Fruit fly (Drosophila melanogaster) whole organism, prepupa: ENCODE results near the gene Cyt-c1L.

Source experiments
- CG10631 ChIP-seq: fragments of 200-800 bp; sonication (Bioruptor generic); optimal IDR thresholded peaks from 2 replicates; lab custom pipeline; 2016; ENCODE audit warnings: missing biosample characterization, missing genetic modification characterization
- CG10669 ChIP-seq: fragments of 200-800 bp; sonication (Bioruptor generic); optimal IDR thresholded peaks from 3 replicates; lab custom pipeline; 2018; ENCODE audit warnings: missing biosample characterization, mild to moderate bottlenecking, missing genetic modification characterization, moderate library complexity
- CG11294 ChIP-seq: fragments of 200-800 bp; sonication (Bioruptor generic); IDR thresholded peaks from 2 replicates; pipeline ENCODE4 v1.3.6; 2022; ENCODE audit warnings: missing biosample characterization, missing genetic modification characterization
- CG11902 ChIP-seq: fragments of 200-800 bp; sonication (Bioruptor generic); optimal IDR thresholded peaks from 3 replicates; lab custom pipeline; 2016; ENCODE audit warnings: missing biosample characterization, missing genetic modification characterization
- CG15336 ChIP-seq: fragments of 200-800 bp; sonication (Bioruptor generic); IDR thresholded peaks from 2 replicates; pipeline ENCODE4 v1.3.6; 2022; ENCODE audit warnings: missing biosample characterization, missing genetic modification characterization
- CG1621 ChIP-seq: fragments of 200-800 bp; sonication (Bioruptor generic); optimal IDR thresholded peaks from 3 replicates; lab custom pipeline; 2018; ENCODE audit warnings: missing biosample characterization, mild to moderate bottlenecking, missing genetic modification characterization
- CG16779 ChIP-seq: fragments of 200-800 bp; sonication (Bioruptor generic); optimal IDR thresholded peaks from 3 replicates; lab custom pipeline; 2017; ENCODE audit warnings: missing biosample characterization, mild to moderate bottlenecking, missing genetic modification characterization
- CG3032 ChIP-seq: fragments of 200-800 bp; optimal IDR thresholded peaks from 2 replicates; lab custom pipeline; 2019; ENCODE audit warnings: missing biosample characterization, mild to moderate bottlenecking, missing genetic modification characterization, moderate library complexity
- CG31627 ChIP-seq: fragments of 200-800 bp; sonication (Bioruptor generic); optimal IDR thresholded peaks from 3 replicates; lab custom pipeline; 2016; ENCODE audit warnings: missing biosample characterization, missing genetic modification characterization
- CG32006 ChIP-seq: fragments of 200-800 bp; sonication (Bioruptor generic); optimal IDR thresholded peaks from 3 replicates; lab custom pipeline; 2017; ENCODE audit warnings: missing biosample characterization, mild to moderate bottlenecking, missing genetic modification characterization
- CG3919 ChIP-seq: fragments of 200-800 bp; sonication (Bioruptor generic); optimal IDR thresholded peaks from 3 replicates; lab custom pipeline; 2016; ENCODE audit warnings: missing biosample characterization, missing genetic modification characterization
- CG4318 ChIP-seq: fragments of 200-800 bp; sonication (Bioruptor generic); optimal IDR thresholded peaks from 3 replicates; lab custom pipeline; 2017; ENCODE audit warnings: missing biosample characterization, mild to moderate bottlenecking, missing genetic modification characterization
- CG6163 ChIP-seq: fragments of 200-800 bp; sonication (Bioruptor generic); IDR thresholded peaks from 3 replicates; pipeline ENCODE4 v1.3.6; 2022; ENCODE audit warnings: missing biosample characterization, missing genetic modification characterization
- CG6276 ChIP-seq: fragments of 200-800 bp; sonication (Bioruptor generic); optimal IDR thresholded peaks from 2 replicates; lab custom pipeline; 2017; ENCODE audit warnings: missing biosample characterization, mild to moderate bottlenecking, missing genetic modification characterization
- CG6792 ChIP-seq: fragments of 200-800 bp; sonication (Bioruptor generic); optimal IDR thresholded peaks from 3 replicates; lab custom pipeline; 2016; ENCODE audit warnings: missing biosample characterization, missing genetic modification characterization
- CG6808 ChIP-seq: fragments of 200-800 bp; sonication (Bioruptor generic); optimal IDR thresholded peaks from 3 replicates; lab custom pipeline; 2017; ENCODE audit warnings: missing biosample characterization, missing genetic modification characterization, mild to moderate bottlenecking, moderate library complexity, missing genetic modification reagents
- CG6854 ChIP-seq: fragments of 200-800 bp; sonication (Bioruptor generic); optimal IDR thresholded peaks from 2 replicates; lab custom pipeline; 2017; ENCODE audit warnings: missing biosample characterization, mild to moderate bottlenecking, missing genetic modification characterization
- CG7368 ChIP-seq: fragments of 200-800 bp; sonication (Bioruptor generic); optimal IDR thresholded peaks from 3 replicates; lab custom pipeline; 2016; ENCODE audit warnings: missing biosample characterization, missing genetic modification characterization
- CG8119 ChIP-seq: fragments of 200-800 bp; sonication (Bioruptor generic); IDR thresholded peaks from 3 replicates; pipeline ENCODE4 v1.3.6; 2022; ENCODE audit warnings: missing biosample characterization, missing genetic modification characterization
- CG8632 ChIP-seq: fragments of 200-800 bp; sonication (Bioruptor generic); optimal IDR thresholded peaks from 3 replicates; lab custom pipeline; 2016; ENCODE audit warnings: missing biosample characterization, missing genetic modification characterization
- Eip75B ChIP-seq: fragments of 200-800 bp; sonication (Bioruptor generic); optimal IDR thresholded peaks from 3 replicates; lab custom pipeline; 2016; ENCODE audit warnings: missing biosample characterization, missing genetic modification characterization
- Eip78C ChIP-seq: fragments of 200-800 bp; sonication (Bioruptor generic); peaks from one replicate; lab custom pipeline; 2016; ENCODE audit warnings: missing biosample characterization, missing genetic modification characterization
- Eip93F ChIP-seq: fragments of 200-800 bp; sonication (Bioruptor generic); optimal IDR thresholded peaks from 2 replicates; lab custom pipeline; 2016; ENCODE audit warnings: missing biosample characterization, mild to moderate bottlenecking, missing genetic modification characterization
- Ets96B ChIP-seq: fragments of 200-800 bp; optimal IDR thresholded peaks from 2 replicates; lab custom pipeline; 2019; ENCODE audit warnings: missing biosample characterization, mild to moderate bottlenecking, missing genetic modification characterization, moderate library complexity
- Gug ChIP-seq: fragments of 200-800 bp; sonication (Bioruptor generic); IDR thresholded peaks from 2 replicates; pipeline ENCODE4 v1.3.6; 2022; ENCODE audit warnings: missing biosample characterization, missing genetic modification characterization
- Hr38 ChIP-seq: sonication (Bioruptor generic); optimal IDR thresholded peaks from 2 replicates; lab custom pipeline; 2016; ENCODE audit warnings: missing biosample characterization, missing genetic modification characterization
- Hr39 ChIP-seq: fragments of 200-800 bp; sonication (Bioruptor generic); optimal IDR thresholded peaks from 2 replicates; lab custom pipeline; 2016; ENCODE audit warnings: missing biosample characterization, missing genetic modification characterization
- Lpt ChIP-seq: fragments of 200-800 bp; sonication (Bioruptor generic); optimal IDR thresholded peaks from 3 replicates; lab custom pipeline; 2016; ENCODE audit warnings: missing biosample characterization, missing genetic modification characterization
- Met ChIP-seq: fragments of 200-800 bp; sonication (Bioruptor generic); optimal IDR thresholded peaks from 3 replicates; lab custom pipeline; 2016; ENCODE audit warnings: missing biosample characterization, missing genetic modification characterization
- OdsH ChIP-seq: fragments of 200-800 bp; sonication (Bioruptor generic); optimal IDR thresholded peaks from 3 replicates; lab custom pipeline; 2016; ENCODE audit warnings: missing biosample characterization, missing genetic modification characterization
- Sox102F ChIP-seq: fragments of 200-800 bp; sonication (Bioruptor generic); optimal IDR thresholded peaks from 2 replicates; lab custom pipeline; 2016; ENCODE audit warnings: missing biosample characterization, mild to moderate bottlenecking, missing genetic modification characterization
- achi ChIP-seq: fragments of 200-800 bp; sonication (Bioruptor generic); optimal IDR thresholded peaks from 3 replicates; lab custom pipeline; 2016; ENCODE audit warnings: missing biosample characterization, missing genetic modification characterization
- acj6 ChIP-seq: fragments of 200-800 bp; sonication (Bioruptor generic); optimal IDR thresholded peaks from 3 replicates; lab custom pipeline; 2016; ENCODE audit warnings: missing biosample characterization, missing genetic modification characterization
- dac ChIP-seq: fragments of 200-800 bp; sonication (Bioruptor generic); optimal IDR thresholded peaks from 2 replicates; lab custom pipeline; 2017; ENCODE audit warnings: missing biosample characterization, mild to moderate bottlenecking, missing genetic modification characterization
- dsx ChIP-seq: fragments of 200-800 bp; optimal IDR thresholded peaks from 3 replicates; lab custom pipeline; 2019; ENCODE audit warnings: missing biosample characterization, mild to moderate bottlenecking, missing genetic modification characterization, moderate library complexity; ENCODE audit not compliant: poor library complexity, severe bottlenecking
- eg ChIP-seq: fragments of 200-800 bp; sonication (Bioruptor generic); IDR thresholded peaks from 3 replicates; pipeline ENCODE4 v1.3.6; 2022; ENCODE audit warnings: missing biosample characterization, missing genetic modification characterization
- esn ChIP-seq: fragments of 200-800 bp; sonication (Bioruptor generic); optimal IDR thresholded peaks from 2 replicates; lab custom pipeline; 2016; ENCODE audit warnings: missing biosample characterization, mild to moderate bottlenecking, missing genetic modification characterization, moderate library complexity
- fd59A ChIP-seq: fragments of 200-800 bp; sonication (Bioruptor generic); optimal IDR thresholded peaks from 2 replicates; lab custom pipeline; 2017; ENCODE audit warnings: missing biosample characterization, mild to moderate bottlenecking, missing genetic modification characterization, missing genetic modification reagents
- fd85E ChIP-seq: fragments of 200-800 bp; sonication (Bioruptor generic); optimal IDR thresholded peaks from 3 replicates; lab custom pipeline; 2016; ENCODE audit warnings: missing biosample characterization, missing genetic modification characterization
- lz ChIP-seq: fragments of 200-800 bp; sonication (Bioruptor generic); optimal IDR thresholded peaks from 3 replicates; lab custom pipeline; 2016; ENCODE audit warnings: missing biosample characterization, missing genetic modification characterization
- salr ChIP-seq, 2 experiments: fragments of 200-800 bp; sonication (Bioruptor generic); optimal IDR thresholded peaks; 3 replicates each; lab custom pipeline; 2016 to 2018; ENCODE audit warnings: missing biosample characterization in 2 of 2, missing genetic modification characterization in 2 of 2, mild to moderate bottlenecking in 1 of 2
- spab ChIP-seq: fragments of 200-800 bp; sonication (Bioruptor generic); optimal IDR thresholded peaks from 2 replicates; lab custom pipeline; 2017; ENCODE audit warnings: missing biosample characterization, mild to moderate bottlenecking, missing genetic modification characterization, missing genetic modification reagents
- ss ChIP-seq, 2 experiments: fragments of 200-800 bp; sonication (Bioruptor generic); optimal IDR thresholded peaks; 2 replicates in 1 of 2; 3 replicates in 1 of 2; lab custom pipeline; 2017 to 2018; ENCODE audit warnings: mild to moderate bottlenecking in 2 of 2, missing biosample characterization in 2 of 2, missing genetic modification characterization in 2 of 2, moderate library complexity in 1 of 2
- svp ChIP-seq: fragments of 200-800 bp; sonication (Bioruptor generic); peaks from one replicate; lab custom pipeline; 2016; ENCODE audit warnings: missing biosample characterization, missing genetic modification characterization
- topi ChIP-seq: fragments of 200-800 bp; sonication (Bioruptor generic); optimal IDR thresholded peaks from 3 replicates; lab custom pipeline; 2016; ENCODE audit warnings: missing biosample characterization, missing genetic modification characterization
- vri ChIP-seq: fragments of 200-800 bp; sonication (Bioruptor generic); optimal IDR thresholded peaks from 3 replicates; lab custom pipeline; 2016; ENCODE audit warnings: missing biosample characterization, mild to moderate bottlenecking, missing genetic modification characterization

Gene Cyt-c1L

DNA sequence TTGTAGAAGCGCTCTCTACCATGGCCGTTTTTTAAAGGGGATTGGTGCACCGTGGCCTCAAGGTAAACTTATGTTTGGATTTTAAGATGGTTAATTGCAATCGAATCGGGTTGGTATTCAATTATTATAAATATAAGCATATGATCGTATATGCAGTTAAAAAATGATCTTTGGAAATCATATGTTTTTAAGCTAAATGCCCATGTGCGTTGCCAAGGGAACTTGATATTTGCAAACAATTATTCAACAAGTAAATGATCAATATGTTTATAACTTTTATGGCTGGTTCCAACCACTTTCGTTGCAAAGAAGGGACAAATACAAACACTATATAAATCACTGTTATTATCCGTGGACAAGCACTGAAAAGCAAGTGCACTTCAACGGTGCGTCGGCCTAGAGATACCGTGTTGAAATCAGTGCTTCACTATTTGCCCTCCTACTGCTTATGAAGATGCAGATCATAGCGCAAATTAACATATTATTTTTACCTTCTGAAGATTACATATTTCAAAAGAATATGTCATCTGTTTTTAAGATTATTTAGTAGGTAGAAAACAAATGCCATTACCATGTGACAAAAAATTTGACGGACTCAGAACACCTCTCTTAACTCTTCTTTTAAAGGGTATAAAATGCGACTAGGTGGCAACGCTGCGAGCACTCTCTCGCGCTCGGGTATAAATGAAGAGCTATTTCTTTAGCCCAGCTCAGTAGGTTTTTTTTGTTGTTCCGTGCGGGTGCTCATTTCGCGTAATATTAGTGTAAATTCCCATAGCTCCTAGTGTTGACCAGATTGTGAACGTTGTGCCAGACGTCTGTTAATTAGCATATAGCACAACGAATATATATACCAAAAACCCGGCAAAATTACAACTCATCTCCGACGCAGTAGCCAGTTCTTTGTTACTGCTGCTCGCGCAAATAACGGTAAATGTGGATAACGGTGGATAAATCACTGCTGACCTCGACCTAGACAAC is 46.2 kb downstream of the Cyt-c1L start, which contains the start of gene rdog (continued):
- TF ChIP-seq CG8632, result peak; percentile 81
- TF ChIP-seq Hr38 (GFP tag; lab: Kevin White, UChicago), result no peak
- TF ChIP-seq CG3919 (GFP tag; lab: Kevin White, UChicago), result peak; percentile 87
- peak; percentile 98 for TF ChIP-seq Eip78C (GFP tag; lab: Kevin White, UChicago)
- peak; percentile 52 for TF ChIP-seq Ets96B (tag; lab: Kevin White, UChicago)
- peak; percentile 85 for TF ChIP-seq CG10631 (GFP tag; lab: Kevin White, UChicago)
- TF ChIP-seq fd85E (GFP tag; lab: Kevin White, UChicago), result no peak
- peak; percentile 90 for TF ChIP-seq Met (GFP tag; lab: Kevin White, UChicago)
- TF ChIP-seq CG31627 (GFP tag; lab: Kevin White, UChicago), result peak; percentile 88
- peak; percentile 41 for TF ChIP-seq Lpt (GFP tag; lab: Kevin White, UChicago)
- TF ChIP-seq lz (GFP tag; lab: Kevin White, UChicago), result peak; percentile 89
- TF ChIP-seq CG7368, result peak; percentile 50
- TF ChIP-seq svp, result peak; percentile 75
- TF ChIP-seq ss (GFP tag; optimal IDR thresholded peaks at IDR 0.05; lab: Kevin White, UChicago), result peak in 1 of 2 experiments; percentile 85
- TF ChIP-seq CG15336 (GFP tag; lab: Robert Waterston, UW), result peak; percentile 73
- TF ChIP-seq CG32006 (GFP tag; lab: Kevin White, UChicago), result peak; percentile 88
- TF ChIP-seq Hr39, result peak; percentile 89
- peak; percentile 59 for TF ChIP-seq CG3032 (tag; lab: Kevin White, UChicago)
- TF ChIP-seq CG6808 (GFP tag; lab: Kevin White, UChicago), result peak; percentile 81
- TF ChIP-seq dsx (GFP tag; lab: Kevin White, UChicago), result peak; percentile 61
- peak; percentile 37 to 89 for TF ChIP-seq salr (GFP tag; optimal IDR thresholded peaks at IDR 0.05; lab: Kevin White, UChicago)
- TF ChIP-seq spab, result peak; percentile 73
- peak; percentile 88 for TF ChIP-seq CG6792 (GFP tag; lab: Kevin White, UChicago)
- TF ChIP-seq esn (GFP tag; lab: Kevin White, UChicago), result peak; percentile 93

DNA sequence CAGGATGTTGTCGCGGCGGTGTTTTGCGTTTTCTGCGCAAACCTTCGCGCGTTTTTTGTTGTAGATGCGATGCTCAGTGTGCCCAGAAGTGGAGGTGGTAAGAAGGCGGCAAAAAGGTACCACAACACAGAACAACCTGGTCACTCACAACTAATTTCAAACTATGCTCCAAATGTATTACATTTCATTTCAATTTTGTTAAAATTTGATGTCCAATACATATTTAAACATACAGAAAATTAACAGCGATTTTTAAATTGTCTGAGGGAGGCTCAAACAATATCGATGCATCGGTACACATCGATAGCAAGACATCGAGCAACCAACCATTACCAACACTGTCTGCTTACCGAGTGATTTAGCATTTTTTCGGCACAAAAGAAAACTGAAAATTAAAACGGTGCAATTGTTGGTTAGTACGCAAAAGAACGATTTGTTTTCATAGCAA is 50.7 kb downstream of the Cyt-c1L start, which contains the start of the genes Slbp and Rpn2:
Gene Slbp (minus strand): TSS at position 70 of the 448 bp plus-strand sequence.
Gene Rpn2 (plus strand): TSS at position 328 of the 448 bp plus-strand sequence.
- no peak for TF ChIP-seq spab
- TF ChIP-seq fd59A (GFP tag; lab: Kevin White, UChicago), result no peak
- peak; percentile 21 for TF ChIP-seq topi (GFP tag; lab: Kevin White, UChicago)
- no peak for TF ChIP-seq eg
- TF ChIP-seq CG10669 (GFP tag; lab: Kevin White, UChicago), result no peak
- TF ChIP-seq CG8119 (GFP tag; lab: Robert Waterston, UW), result no peak
- TF ChIP-seq fd85E (GFP tag; lab: Kevin White, UChicago), result no peak
- no peak for TF ChIP-seq CG16779 (tag; lab: Kevin White, UChicago)
- no peak for TF ChIP-seq dsx (GFP tag; lab: Kevin White, UChicago)
- TF ChIP-seq achi (GFP tag; lab: Kevin White, UChicago), result peak; percentile 19
- TF ChIP-seq Ets96B (tag; lab: Kevin White, UChicago), result peak; percentile 29
- no peak for TF ChIP-seq Sox102F
- no peak for TF ChIP-seq CG7368
- TF ChIP-seq salr (GFP tag; optimal IDR thresholded peaks at IDR 0.05; lab: Kevin White, UChicago), result no peak
- no peak for TF ChIP-seq OdsH (GFP tag; lab: Kevin White, UChicago)
- TF ChIP-seq CG8632, result no peak
- TF ChIP-seq acj6 (GFP tag; lab: Kevin White, UChicago), result no peak
- TF ChIP-seq CG11294, result no peak
- no peak for TF ChIP-seq CG6854 (GFP tag; lab: Kevin White, UChicago)
- TF ChIP-seq dac (GFP tag; lab: Kevin White, UChicago), result no peak
- TF ChIP-seq Hr38 (GFP tag; lab: Kevin White, UChicago), result no peak
- TF ChIP-seq CG1621 (tag; lab: Kevin White, UChicago), result peak; percentile 1
- peak; percentile 23 for TF ChIP-seq CG6792 (GFP tag; lab: Kevin White, UChicago)
- TF ChIP-seq CG6163 (GFP tag; lab: Robert Waterston, UW), result no peak
- TF ChIP-seq CG32006 (GFP tag; lab: Kevin White, UChicago), result no peak
- no peak for TF ChIP-seq CG4318 (GFP tag; lab: Kevin White, UChicago)
- peak; percentile 32 for TF ChIP-seq CG3919 (GFP tag; lab: Kevin White, UChicago)
- peak; percentile 32 for TF ChIP-seq Eip75B (GFP tag; lab: Kevin White, UChicago)
- TF ChIP-seq Gug (GFP tag; lab: Robert Waterston, UW), result no peak
- peak; percentile 15 for TF ChIP-seq Hr39
- TF ChIP-seq CG6276 (GFP tag; lab: Kevin White, UChicago), result no peak
- no peak for TF ChIP-seq Eip93F
- no peak for TF ChIP-seq vri (GFP tag; lab: Kevin White, UChicago)
- peak; percentile 17 for TF ChIP-seq CG11902 (GFP tag; lab: Kevin White, UChicago)
